Fruit fly (Drosophila melanogaster) whole organism, prepupa: ENCODE measurements around the gene ChT.
A peak's percentile ranks its signal among the peaks of the same experiment; 100 is the strongest.

Source experiments
- CG10631 ChIP-seq: fragments of 200-800 bp; sonication (Bioruptor generic); optimal IDR thresholded peaks from 2 replicates; lab custom pipeline; 2016; ENCODE audit warnings: missing biosample characterization, missing genetic modification characterization
- CG10669 ChIP-seq: fragments of 200-800 bp; sonication (Bioruptor generic); optimal IDR thresholded peaks from 3 replicates; lab custom pipeline; 2018; ENCODE audit warnings: missing biosample characterization, mild to moderate bottlenecking, missing genetic modification characterization, moderate library complexity
- CG11294 ChIP-seq: fragments of 200-800 bp; sonication (Bioruptor generic); IDR thresholded peaks from 2 replicates; pipeline ENCODE4 v1.3.6; 2022; ENCODE audit warnings: missing biosample characterization, missing genetic modification characterization
- CG11762 ChIP-seq: fragments of 200-800 bp; sonication (Bioruptor generic); optimal IDR thresholded peaks from 3 replicates; lab custom pipeline; 2016; ENCODE audit warnings: missing biosample characterization, missing genetic modification characterization; ENCODE audit not compliant: insufficient read depth
- CG11902 ChIP-seq: fragments of 200-800 bp; sonication (Bioruptor generic); optimal IDR thresholded peaks from 3 replicates; lab custom pipeline; 2016; ENCODE audit warnings: missing biosample characterization, missing genetic modification characterization
- CG15336 ChIP-seq: fragments of 200-800 bp; sonication (Bioruptor generic); IDR thresholded peaks from 2 replicates; pipeline ENCODE4 v1.3.6; 2022; ENCODE audit warnings: missing biosample characterization, missing genetic modification characterization
- CG1621 ChIP-seq: fragments of 200-800 bp; sonication (Bioruptor generic); optimal IDR thresholded peaks from 3 replicates; lab custom pipeline; 2018; ENCODE audit warnings: missing biosample characterization, mild to moderate bottlenecking, missing genetic modification characterization
- CG16779 ChIP-seq: fragments of 200-800 bp; sonication (Bioruptor generic); optimal IDR thresholded peaks from 3 replicates; lab custom pipeline; 2017; ENCODE audit warnings: missing biosample characterization, mild to moderate bottlenecking, missing genetic modification characterization
- CG3032 ChIP-seq: fragments of 200-800 bp; optimal IDR thresholded peaks from 2 replicates; lab custom pipeline; 2019; ENCODE audit warnings: missing biosample characterization, mild to moderate bottlenecking, missing genetic modification characterization, moderate library complexity
- CG31627 ChIP-seq: fragments of 200-800 bp; sonication (Bioruptor generic); optimal IDR thresholded peaks from 3 replicates; lab custom pipeline; 2016; ENCODE audit warnings: missing biosample characterization, missing genetic modification characterization
- CG32006 ChIP-seq: fragments of 200-800 bp; sonication (Bioruptor generic); optimal IDR thresholded peaks from 3 replicates; lab custom pipeline; 2017; ENCODE audit warnings: missing biosample characterization, mild to moderate bottlenecking, missing genetic modification characterization
- CG3919 ChIP-seq: fragments of 200-800 bp; sonication (Bioruptor generic); optimal IDR thresholded peaks from 3 replicates; lab custom pipeline; 2016; ENCODE audit warnings: missing biosample characterization, missing genetic modification characterization
- CG4318 ChIP-seq: fragments of 200-800 bp; sonication (Bioruptor generic); optimal IDR thresholded peaks from 3 replicates; lab custom pipeline; 2017; ENCODE audit warnings: missing biosample characterization, mild to moderate bottlenecking, missing genetic modification characterization
- CG6163 ChIP-seq: fragments of 200-800 bp; sonication (Bioruptor generic); IDR thresholded peaks from 3 replicates; pipeline ENCODE4 v1.3.6; 2022; ENCODE audit warnings: missing biosample characterization, missing genetic modification characterization
- CG6276 ChIP-seq: fragments of 200-800 bp; sonication (Bioruptor generic); optimal IDR thresholded peaks from 2 replicates; lab custom pipeline; 2017; ENCODE audit warnings: missing biosample characterization, mild to moderate bottlenecking, missing genetic modification characterization
- CG6808 ChIP-seq: fragments of 200-800 bp; sonication (Bioruptor generic); optimal IDR thresholded peaks from 3 replicates; lab custom pipeline; 2017; ENCODE audit warnings: missing biosample characterization, missing genetic modification characterization, mild to moderate bottlenecking, moderate library complexity, missing genetic modification reagents
- CG6854 ChIP-seq: fragments of 200-800 bp; sonication (Bioruptor generic); optimal IDR thresholded peaks from 2 replicates; lab custom pipeline; 2017; ENCODE audit warnings: missing biosample characterization, mild to moderate bottlenecking, missing genetic modification characterization
- CG7368 ChIP-seq: fragments of 200-800 bp; sonication (Bioruptor generic); optimal IDR thresholded peaks from 3 replicates; lab custom pipeline; 2016; ENCODE audit warnings: missing biosample characterization, missing genetic modification characterization
- CG8119 ChIP-seq: fragments of 200-800 bp; sonication (Bioruptor generic); IDR thresholded peaks from 3 replicates; pipeline ENCODE4 v1.3.6; 2022; ENCODE audit warnings: missing biosample characterization, missing genetic modification characterization
- CG8319 ChIP-seq: fragments of 200-800 bp; sonication (Bioruptor generic); optimal IDR thresholded peaks from 3 replicates; lab custom pipeline; 2016; ENCODE audit warnings: missing biosample characterization, missing genetic modification characterization
- CG8632 ChIP-seq: fragments of 200-800 bp; sonication (Bioruptor generic); optimal IDR thresholded peaks from 3 replicates; lab custom pipeline; 2016; ENCODE audit warnings: missing biosample characterization, missing genetic modification characterization
- CG9139 ChIP-seq: fragments of 200-800 bp; sonication (Bioruptor generic); optimal IDR thresholded peaks from 3 replicates; lab custom pipeline; 2017; ENCODE audit warnings: missing biosample characterization, mild to moderate bottlenecking, missing genetic modification characterization
- Eip75B ChIP-seq: fragments of 200-800 bp; sonication (Bioruptor generic); optimal IDR thresholded peaks from 3 replicates; lab custom pipeline; 2016; ENCODE audit warnings: missing biosample characterization, missing genetic modification characterization
- Ets21C ChIP-seq: fragments of 200-800 bp; sonication (Bioruptor generic); optimal IDR thresholded peaks from 3 replicates; lab custom pipeline; 2016; ENCODE audit warnings: missing biosample characterization, missing genetic modification characterization
- Gug ChIP-seq: fragments of 200-800 bp; sonication (Bioruptor generic); IDR thresholded peaks from 2 replicates; pipeline ENCODE4 v1.3.6; 2022; ENCODE audit warnings: missing biosample characterization, missing genetic modification characterization
- Hr38 ChIP-seq: sonication (Bioruptor generic); optimal IDR thresholded peaks from 2 replicates; lab custom pipeline; 2016; ENCODE audit warnings: missing biosample characterization, missing genetic modification characterization
- Hr4 ChIP-seq: fragments of 200-800 bp; sonication (Bioruptor generic); optimal IDR thresholded peaks from 3 replicates; lab custom pipeline; 2016; ENCODE audit warnings: missing biosample characterization, missing genetic modification characterization
- Lpt ChIP-seq: fragments of 200-800 bp; sonication (Bioruptor generic); optimal IDR thresholded peaks from 3 replicates; lab custom pipeline; 2016; ENCODE audit warnings: missing biosample characterization, missing genetic modification characterization
- Met ChIP-seq: fragments of 200-800 bp; sonication (Bioruptor generic); optimal IDR thresholded peaks from 3 replicates; lab custom pipeline; 2016; ENCODE audit warnings: missing biosample characterization, missing genetic modification characterization
- OdsH ChIP-seq: fragments of 200-800 bp; sonication (Bioruptor generic); optimal IDR thresholded peaks from 3 replicates; lab custom pipeline; 2016; ENCODE audit warnings: missing biosample characterization, missing genetic modification characterization
- Sox102F ChIP-seq: fragments of 200-800 bp; sonication (Bioruptor generic); optimal IDR thresholded peaks from 2 replicates; lab custom pipeline; 2016; ENCODE audit warnings: missing biosample characterization, mild to moderate bottlenecking, missing genetic modification characterization
- Sox14 ChIP-seq: fragments of 200-800 bp; sonication (Bioruptor generic); optimal IDR thresholded peaks from 3 replicates; lab custom pipeline; 2016; ENCODE audit warnings: missing biosample characterization, missing genetic modification characterization
- Sox15 ChIP-seq: fragments of 200-800 bp; sonication (Bioruptor generic); optimal IDR thresholded peaks from 3 replicates; lab custom pipeline; 2016; ENCODE audit warnings: missing biosample characterization, missing genetic modification characterization
- cyc ChIP-seq: fragments of 200-800 bp; sonication (Bioruptor generic); optimal IDR thresholded peaks from 3 replicates; lab custom pipeline; 2016; ENCODE audit warnings: missing biosample characterization, missing genetic modification characterization
- dac ChIP-seq: fragments of 200-800 bp; sonication (Bioruptor generic); optimal IDR thresholded peaks from 2 replicates; lab custom pipeline; 2017; ENCODE audit warnings: missing biosample characterization, mild to moderate bottlenecking, missing genetic modification characterization
- dsx ChIP-seq: fragments of 200-800 bp; optimal IDR thresholded peaks from 3 replicates; lab custom pipeline; 2019; ENCODE audit warnings: missing biosample characterization, mild to moderate bottlenecking, missing genetic modification characterization, moderate library complexity; ENCODE audit not compliant: poor library complexity, severe bottlenecking
- esn ChIP-seq: fragments of 200-800 bp; sonication (Bioruptor generic); optimal IDR thresholded peaks from 2 replicates; lab custom pipeline; 2016; ENCODE audit warnings: missing biosample characterization, mild to moderate bottlenecking, missing genetic modification characterization, moderate library complexity
- fd59A ChIP-seq: fragments of 200-800 bp; sonication (Bioruptor generic); optimal IDR thresholded peaks from 2 replicates; lab custom pipeline; 2017; ENCODE audit warnings: missing biosample characterization, mild to moderate bottlenecking, missing genetic modification characterization, missing genetic modification reagents
- fd85E ChIP-seq: fragments of 200-800 bp; sonication (Bioruptor generic); optimal IDR thresholded peaks from 3 replicates; lab custom pipeline; 2016; ENCODE audit warnings: missing biosample characterization, missing genetic modification characterization
- lz ChIP-seq: fragments of 200-800 bp; sonication (Bioruptor generic); optimal IDR thresholded peaks from 3 replicates; lab custom pipeline; 2016; ENCODE audit warnings: missing biosample characterization, missing genetic modification characterization
- pdm3 ChIP-seq: fragments of 200-800 bp; sonication (Bioruptor generic); optimal IDR thresholded peaks from 3 replicates; lab custom pipeline; 2016; ENCODE audit warnings: missing biosample characterization, missing genetic modification characterization
- salr ChIP-seq, 2 experiments: fragments of 200-800 bp; sonication (Bioruptor generic); optimal IDR thresholded peaks; 3 replicates each; lab custom pipeline; 2016 to 2018; ENCODE audit warnings: missing biosample characterization in 2 of 2, missing genetic modification characterization in 2 of 2, mild to moderate bottlenecking in 1 of 2
- spab ChIP-seq: fragments of 200-800 bp; sonication (Bioruptor generic); optimal IDR thresholded peaks from 2 replicates; lab custom pipeline; 2017; ENCODE audit warnings: missing biosample characterization, mild to moderate bottlenecking, missing genetic modification characterization, missing genetic modification reagents
- ss ChIP-seq, 2 experiments: fragments of 200-800 bp; sonication (Bioruptor generic); optimal IDR thresholded peaks; 2 replicates in 1 of 2; 3 replicates in 1 of 2; lab custom pipeline; 2017 to 2018; ENCODE audit warnings: mild to moderate bottlenecking in 2 of 2, missing biosample characterization in 2 of 2, missing genetic modification characterization in 2 of 2, moderate library complexity in 1 of 2
- svp ChIP-seq: fragments of 200-800 bp; sonication (Bioruptor generic); peaks from one replicate; lab custom pipeline; 2016; ENCODE audit warnings: missing biosample characterization, missing genetic modification characterization
- topi ChIP-seq: fragments of 200-800 bp; sonication (Bioruptor generic); optimal IDR thresholded peaks from 3 replicates; lab custom pipeline; 2016; ENCODE audit warnings: missing biosample characterization, missing genetic modification characterization
- vri ChIP-seq: fragments of 200-800 bp; sonication (Bioruptor generic); optimal IDR thresholded peaks from 3 replicates; lab custom pipeline; 2016; ENCODE audit warnings: missing biosample characterization, mild to moderate bottlenecking, missing genetic modification characterization

The ChT gene

DNA sequence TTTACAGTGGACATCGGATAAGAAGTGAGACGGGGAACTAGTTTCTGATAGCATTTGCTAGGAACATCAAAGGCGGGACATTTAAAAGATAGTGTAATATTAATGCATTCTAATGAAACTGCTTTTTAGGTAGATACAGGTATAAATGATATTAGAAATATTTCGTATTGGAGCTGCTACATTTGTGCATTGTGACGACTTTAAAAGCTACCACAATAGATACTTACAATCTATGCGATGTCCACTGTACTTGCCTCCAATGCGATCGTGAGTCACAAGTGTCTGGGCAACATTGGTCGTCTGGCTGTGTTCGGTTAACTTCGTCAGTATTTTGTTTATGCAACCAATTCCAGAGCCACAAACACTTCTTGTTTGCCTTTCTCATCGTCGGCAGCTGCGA is 10.6 kb upstream of the ChT start (continued):
- TF ChIP-seq CG10669 (GFP tag; lab: Kevin White, UChicago) (peak; percentile 64), CG1621 (tag; lab: Kevin White, UChicago) (peak; percentile 34), CG32006 (peak; percentile 82), lz (peak; percentile 57), CG8319 (peak; percentile 3), CG8632 (GFP tag; lab: Kevin White, UChicago) (peak; percentile 37), cyc (peak; percentile 62), fd85E (GFP tag; lab: Kevin White, UChicago) (no peak), Hr4 (GFP tag; lab: Kevin White, UChicago) (no peak), Sox14 (GFP tag; lab: Kevin White, UChicago) (peak; percentile 76), Met (GFP tag; lab: Kevin White, UChicago) (peak; percentile 62), CG11902 (GFP tag; lab: Kevin White, UChicago) (peak; percentile 26), CG6854 (GFP tag; lab: Kevin White, UChicago) (no peak), Eip75B (peak; percentile 62), dac (GFP tag; lab: Kevin White, UChicago) (peak; percentile 45), esn (GFP tag; lab: Kevin White, UChicago) (peak; percentile 58)

DNA sequence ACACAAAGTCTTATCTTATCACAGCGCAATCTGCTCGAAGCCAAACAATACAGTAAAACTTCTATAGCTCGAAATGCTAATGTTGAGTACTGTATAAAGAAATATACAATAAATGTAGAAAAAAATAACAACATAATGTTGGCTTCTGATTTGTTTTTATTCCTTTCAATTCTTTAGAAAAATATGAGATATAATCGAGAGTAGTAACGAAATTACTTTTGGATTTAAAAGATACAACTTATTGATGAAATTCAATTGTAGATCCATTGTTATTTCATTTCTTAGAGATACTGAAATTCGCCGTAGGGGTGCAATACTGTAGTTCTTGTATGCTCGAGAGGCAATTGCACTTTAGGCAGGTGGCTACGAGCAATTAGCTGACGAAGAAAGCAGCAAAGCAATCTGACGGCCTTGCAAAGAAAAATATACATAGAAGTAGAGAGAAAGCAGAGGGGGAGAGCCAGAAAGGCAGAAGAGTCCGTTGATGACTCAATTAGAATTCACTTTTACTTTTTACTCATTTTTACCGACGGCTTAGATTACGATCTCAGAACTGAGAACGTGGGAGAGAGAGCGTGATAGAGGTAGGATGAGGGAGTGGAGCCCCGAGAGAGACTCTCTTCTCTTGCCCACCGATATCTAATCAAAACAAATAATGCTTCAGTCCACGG is 9.8 kb upstream of the ChT start:
- TF ChIP-seq dsx (GFP tag; lab: Kevin White, UChicago) (peak; percentile 49), CG16779 (tag; lab: Kevin White, UChicago) (no peak), fd85E (GFP tag; lab: Kevin White, UChicago) (no peak), vri (GFP tag; lab: Kevin White, UChicago) (peak; percentile 70), CG6854 (GFP tag; lab: Kevin White, UChicago) (no peak), Sox14 (GFP tag; lab: Kevin White, UChicago) (peak; percentile 37), CG8119 (peak; percentile 62), CG9139 (GFP tag; lab: Kevin White, UChicago) (no peak), pdm3 (no peak), CG3919 (GFP tag; lab: Kevin White, UChicago) (no peak), Lpt (no peak), CG32006 (no peak), svp (GFP tag; lab: Kevin White, UChicago) (peak; percentile 90), Sox15 (GFP tag; lab: Kevin White, UChicago) (no peak), topi (GFP tag; lab: Kevin White, UChicago) (peak; percentile 68), CG6276 (GFP tag; lab: Kevin White, UChicago) (no peak), dac (GFP tag; lab: Kevin White, UChicago) (peak; percentile 40), CG7368 (GFP tag; lab: Kevin White, UChicago) (no peak), Hr4 (GFP tag; lab: Kevin White, UChicago) (no peak), ss (GFP tag; optimal IDR thresholded peaks at IDR 0.05; lab: Kevin White, UChicago) (no peak), salr (GFP tag; optimal IDR thresholded peaks at IDR 0.05; lab: Kevin White, UChicago) (peak in 1 of 2 experiments; percentile 54), CG8632 (GFP tag; lab: Kevin White, UChicago) (no peak), CG10631 (peak; percentile 58), Met (GFP tag; lab: Kevin White, UChicago) (no peak), CG6808 (GFP tag; lab: Kevin White, UChicago) (no peak), cyc (peak; percentile 44), CG8319 (peak; percentile 45), spab (GFP tag; lab: Kevin White, UChicago) (no peak), CG4318 (GFP tag; lab: Kevin White, UChicago) (no peak), CG11294 (GFP tag; lab: Robert Waterston, UW) (peak; percentile 11; the same call in 1 of the 2 replicates), fd59A (GFP tag; lab: Kevin White, UChicago) (peak; percentile 1), CG1621 (tag; lab: Kevin White, UChicago) (no peak), OdsH (GFP tag; lab: Kevin White, UChicago) (peak; percentile 46), CG3032 (peak; percentile 32), CG11762 (GFP tag; lab: Kevin White, UChicago) (no peak), Gug (GFP tag; lab: Robert Waterston, UW) (peak; percentile 51), Ets21C (GFP tag; lab: Kevin White, UChicago) (peak; percentile 38), CG11902 (GFP tag; lab: Kevin White, UChicago) (no peak), CG6163 (peak; percentile 58; the same call in 1 of the 3 replicates), CG31627 (peak; percentile 35), Hr38 (GFP tag; lab: Kevin White, UChicago) (no peak), Sox102F (GFP tag; lab: Kevin White, UChicago) (no peak), CG15336 (GFP tag; lab: Robert Waterston, UW) (peak; percentile 68)
